Worm (Caenorhabditis elegans) whole organism, midembryonic: Measurements from ENCODE around the gene magu-2.

ENCODE experiments used
- T22C8.4 ChIP-seq: fragments of 200-800 bp; sonication (Bioruptor generic); IDR thresholded peaks from 2 replicates; pipeline ENCODE4 v1.3.6; 2022; ENCODE audit warnings: missing genetic modification characterization, missing compliant biosample characterization
- cog-1 ChIP-seq: sonication (generic microtip); optimal IDR thresholded peaks from 2 replicates; lab custom pipeline; 2016; ENCODE audit warnings: missing genetic modification characterization, missing compliant biosample characterization
- flt-1 ChIP-seq: fragments of 200-800 bp; sonication (Bioruptor generic); IDR thresholded peaks from 2 replicates; pipeline ENCODE4 v1.3.6; 2022; ENCODE audit warnings: missing genetic modification characterization, missing compliant biosample characterization
- klf-2 ChIP-seq: fragments of 200-800 bp; sonication (Bioruptor generic); conservative IDR thresholded peaks from 2 replicates; pipeline ENCODE4 v1.3.6; 2022; ENCODE audit warnings: missing genetic modification reagents, missing genetic modification characterization, missing compliant biosample characterization
- med-1 ChIP-seq: sonication (generic microtip); optimal IDR thresholded peaks from 2 replicates; lab custom pipeline; 2017; ENCODE audit warnings: missing genetic modification characterization, mild to moderate bottlenecking, missing compliant biosample characterization, antibody characterized with exemption, missing genetic modification reagents; ENCODE audit not compliant: insufficient read depth
- ref-1 ChIP-seq: fragments of 200-800 bp; sonication (Bioruptor generic); conservative IDR thresholded peaks from 2 replicates; pipeline ENCODE4 v1.3.6; 2022; ENCODE audit warnings: missing genetic modification reagents, missing genetic modification characterization, missing compliant biosample characterization
- tab-1 ChIP-seq: fragments of 200-800 bp; sonication (Bioruptor generic); IDR thresholded peaks from 2 replicates; pipeline ENCODE4 v1.3.6; 2022; ENCODE audit warnings: missing genetic modification characterization, missing compliant biosample characterization
- ztf-23 ChIP-seq: fragments of 200-800 bp; sonication (Bioruptor generic); IDR thresholded peaks from 2 replicates; pipeline ENCODE4 v1.3.6; 2022; ENCODE audit warnings: missing genetic modification reagents, missing genetic modification characterization, missing compliant biosample characterization
- ztf-29 ChIP-seq: fragments of 200-800 bp; sonication (Bioruptor generic); IDR thresholded peaks from 2 replicates; pipeline ENCODE4 v1.3.6; 2022; ENCODE audit warnings: missing genetic modification reagents, missing genetic modification characterization, missing compliant biosample characterization

magu-2 gene

ce11 chrV:8769154-8769553, 31.7 kb downstream of the magu-2 start:
- TF ChIP-seq ztf-29 (GFP tag; lab: Robert Waterston, UW) (no peak), tab-1 (no peak), flt-1 (GFP tag; lab: Robert Waterston, UW) (no peak), cog-1 (tag; lab: Kevin White, UChicago) (no peak), med-1 (GFP tag; lab: Kevin White, UChicago) (no peak), ztf-23 (GFP tag; lab: Robert Waterston, UW) (no peak), klf-2 (GFP tag; lab: Robert Waterston, UW) (no peak), T22C8.4 (GFP tag; lab: Robert Waterston, UW) (no peak)

ce11 chrV:8768481-8768959, 32.3 kb downstream of the magu-2 start, which contains the start of gene B0507.3:
TSS of gene B0507.3 (plus strand) at chrV:8768909.
- TF ChIP-seq ztf-23 (GFP tag; lab: Robert Waterston, UW) (no peak), cog-1 (tag; lab: Kevin White, UChicago) (no peak), ref-1 (GFP tag; lab: Robert Waterston, UW) (no peak), klf-2 (GFP tag; lab: Robert Waterston, UW) (no peak), T22C8.4 (GFP tag; lab: Robert Waterston, UW) (no peak), tab-1 (no peak), flt-1 (GFP tag; lab: Robert Waterston, UW) (no peak), med-1 (GFP tag; lab: Kevin White, UChicago) (no peak), ztf-29 (GFP tag; lab: Robert Waterston, UW) (no peak)

ce11 chrV:8767493-8767892, 33.3 kb downstream of the magu-2 start:
- TF ChIP-seq ref-1 (GFP tag; lab: Robert Waterston, UW) (no peak), med-1 (GFP tag; lab: Kevin White, UChicago) (no peak)

ce11 chrV:8767041-8767440, 33.8 kb downstream of the magu-2 start:
- TF ChIP-seq flt-1 (GFP tag; lab: Robert Waterston, UW) (no peak), ztf-29 (GFP tag; lab: Robert Waterston, UW) (no peak), klf-2 (GFP tag; lab: Robert Waterston, UW) (no peak), T22C8.4 (GFP tag; lab: Robert Waterston, UW) (no peak), ref-1 (GFP tag; lab: Robert Waterston, UW) (no peak), med-1 (GFP tag; lab: Kevin White, UChicago) (no peak), cog-1 (tag; lab: Kevin White, UChicago) (no peak), ztf-23 (GFP tag; lab: Robert Waterston, UW) (no peak), tab-1 (no peak)

- TF ChIP-seq ztf-29 (GFP tag; lab: Robert Waterston, UW) (no peak), flt-1 (GFP tag; lab: Robert Waterston, UW) (no peak), tab-1 (no peak)
These were observed 34.9 kb downstream of the magu-2 start, which contains the start of gene B0507.9 for ce11 chrV:8765938-8766337. TSS of gene B0507.9 (minus strand) at chrV:8766038.

- no peak for TF ChIP-seq tab-1
- TF ChIP-seq ztf-23 (GFP tag; lab: Robert Waterston, UW): no peak
- TF ChIP-seq ref-1 (GFP tag; lab: Robert Waterston, UW): no peak
- no peak for TF ChIP-seq med-1 (GFP tag; lab: Kevin White, UChicago)
- no peak for TF ChIP-seq flt-1 (GFP tag; lab: Robert Waterston, UW)
- TF ChIP-seq T22C8.4 (GFP tag; lab: Robert Waterston, UW): no peak
- no peak for TF ChIP-seq ztf-29 (GFP tag; lab: Robert Waterston, UW)
- TF ChIP-seq cog-1 (tag; lab: Kevin White, UChicago): no peak
- no peak for TF ChIP-seq klf-2 (GFP tag; lab: Robert Waterston, UW)
These were observed 38.0 kb downstream of the magu-2 start, which contains the start of gene B0507.8 for ce11 chrV:8762861-8763260. TSS of gene B0507.8 (minus strand) at chrV:8762961.

- no peak for TF ChIP-seq T22C8.4 (GFP tag; lab: Robert Waterston, UW)
- no peak for TF ChIP-seq med-1 (GFP tag; lab: Kevin White, UChicago)
- no peak for TF ChIP-seq flt-1 (GFP tag; lab: Robert Waterston, UW)
- no peak for TF ChIP-seq klf-2 (GFP tag; lab: Robert Waterston, UW)
- no peak for TF ChIP-seq ztf-23 (GFP tag; lab: Robert Waterston, UW)
- TF ChIP-seq tab-1: no peak
- TF ChIP-seq ztf-29 (GFP tag; lab: Robert Waterston, UW): no peak
- no peak for TF ChIP-seq ref-1 (GFP tag; lab: Robert Waterston, UW)
- TF ChIP-seq cog-1 (tag; lab: Kevin White, UChicago): no peak
These were observed 40.4 kb downstream of the magu-2 start, which contains the start of gene ddn-1 for ce11 chrV:8760416-8760815. TSS of gene ddn-1 (minus strand) at chrV:8760516.

- TF ChIP-seq T22C8.4 (GFP tag; lab: Robert Waterston, UW): no peak
- TF ChIP-seq ref-1 (GFP tag; lab: Robert Waterston, UW): no peak
- TF ChIP-seq tab-1: no peak
These were observed 42.2 kb downstream of the magu-2 start, which contains the start of gene B0507.7 for ce11 chrV:8758618-8759017. TSS of gene B0507.7 (minus strand) at chrV:8758718.

ce11 chrV:8754670-8755069, 46.2 kb downstream of the magu-2 start, which contains the start of gene B0507.4:
TSS of gene B0507.4 (plus strand) at chrV:8754970.
- TF ChIP-seq klf-2 (GFP tag; lab: Robert Waterston, UW): no peak
- TF ChIP-seq ref-1 (GFP tag; lab: Robert Waterston, UW): no peak
- TF ChIP-seq ztf-29 (GFP tag; lab: Robert Waterston, UW): no peak
- TF ChIP-seq cog-1 (tag; lab: Kevin White, UChicago): no peak
- TF ChIP-seq flt-1 (GFP tag; lab: Robert Waterston, UW): no peak
- no peak for TF ChIP-seq med-1 (GFP tag; lab: Kevin White, UChicago)
- TF ChIP-seq T22C8.4 (GFP tag; lab: Robert Waterston, UW): no peak
- no peak for TF ChIP-seq ztf-23 (GFP tag; lab: Robert Waterston, UW)

- TF ChIP-seq tab-1 (no peak), ztf-23 (GFP tag; lab: Robert Waterston, UW) (no peak), flt-1 (GFP tag; lab: Robert Waterston, UW) (no peak), ref-1 (GFP tag; lab: Robert Waterston, UW) (no peak), klf-2 (GFP tag; lab: Robert Waterston, UW) (no peak), T22C8.4 (GFP tag; lab: Robert Waterston, UW) (no peak), cog-1 (tag; lab: Kevin White, UChicago) (no peak), ztf-29 (GFP tag; lab: Robert Waterston, UW) (no peak), med-1 (GFP tag; lab: Kevin White, UChicago) (no peak)
These were observed 47.4 kb downstream of the magu-2 start, which contains the start of gene B0507.5 for ce11 chrV:8753395-8753794. TSS of gene B0507.5 (plus strand) at chrV:8753695.
